Fruit fly (Drosophila melanogaster): Measurements from ENCODE around the gene CG12236.

CG12236 gene

DNA sequence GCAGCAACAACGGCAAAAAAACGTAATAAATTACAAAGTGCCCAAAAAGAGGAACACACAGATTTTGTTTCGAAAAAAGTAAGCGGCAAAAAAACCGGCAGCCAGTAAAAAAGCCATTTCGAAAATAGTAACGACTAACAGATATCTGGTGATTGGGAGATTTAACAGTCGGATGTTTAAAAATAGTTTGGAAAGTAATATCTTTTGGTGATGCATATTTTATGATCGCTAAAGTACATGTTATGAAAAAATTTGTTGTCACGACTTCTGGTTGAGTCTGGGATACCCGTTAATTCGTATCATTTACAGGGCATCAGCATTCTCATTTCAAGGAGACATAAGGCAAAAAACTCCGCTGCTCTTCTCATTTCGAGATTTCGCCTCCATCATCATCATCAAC, 15.2 kb downstream of the CG12236 start (continued):
- TF ChIP-seq rib (GFP tag; IDR thresholded peaks at IDR 0.05) (no peak), Atf-2 (GFP tag; optimal IDR thresholded peaks at IDR 0.05) (no peak), Ets97D (GFP tag; optimal IDR thresholded peaks at IDR 0.05) (no peak), hbn (GFP tag; IDR thresholded peaks at IDR 0.05; ENCODE audit: partially characterized antibody) (no peak), Xrp1 (GFP tag; IDR thresholded peaks at IDR 0.05) (peak; percentile 46; the same call in 1 of the 2 replicates), Fer2 (tag; optimal IDR thresholded peaks at IDR 0.05) (no peak), caup (GFP tag; optimal IDR thresholded peaks at IDR 0.05; ENCODE audit: severe bottlenecking) (peak; percentile 13), CG33213 (GFP tag; optimal IDR thresholded peaks at IDR 0.05) (no peak), CG12942 (GFP tag; optimal IDR thresholded peaks at IDR 0.05) (no peak), Hand (GFP tag; optimal IDR thresholded peaks at IDR 0.05) (no peak), HHEX (GFP tag; optimal IDR thresholded peaks at IDR 0.05) (no peak), Sox102F (GFP tag; optimal IDR thresholded peaks at IDR 0.05) (peak; percentile 37), sc (optimal IDR thresholded peaks at IDR 0.05) (no peak), sc (GFP tag; optimal IDR thresholded peaks at IDR 0.05) (no peak), CG42726 (GFP tag; IDR thresholded peaks at IDR 0.05; ENCODE audit: partially characterized antibody) (no peak), CG11695 (GFP tag; IDR thresholded peaks at IDR 0.05) (0 out of 3 replicates have a peak, but pooled peaks have one; percentile 15), CG5953 (GFP tag; IDR thresholded peaks at IDR 0.05) (no peak), slbo (GFP tag; IDR thresholded peaks at IDR 0.05) (peak; percentile 55), vnd (GFP tag; IDR thresholded peaks at IDR 0.05; ENCODE audit: partially characterized antibody) (0 out of 3 replicates have a peak, but pooled peaks have one; percentile 30), CG8924 (tag; optimal IDR thresholded peaks at IDR 0.05) (no peak), CG17829 (tag; optimal IDR thresholded peaks at IDR 0.05) (no peak), CG14050 (GFP tag; IDR thresholded peaks at IDR 0.05) (no peak; the same call in 2 of the 3 replicates), Dfd (GFP tag; optimal IDR thresholded peaks at IDR 0.05) (no peak), shn (GFP tag; optimal IDR thresholded peaks at IDR 0.05) (no peak), vvl (GFP tag; IDR thresholded peaks at IDR 0.05) (peak; percentile 59), Camta (GFP tag; optimal IDR thresholded peaks at IDR 0.05) (no peak), nerfin-1 (tag; optimal IDR thresholded peaks at IDR 0.05) (no peak), chn (GFP tag; optimal IDR thresholded peaks at IDR 0.05) (no peak), cato (GFP tag; optimal IDR thresholded peaks at IDR 0.05; ENCODE audit: borderline replicate concordance) (no peak), CG10959 (GFP tag; IDR thresholded peaks at IDR 0.05) (0 out of 2 replicates have a peak, but pooled peaks have one; percentile 10), CG17802 (tag; optimal IDR thresholded peaks at IDR 0.05) (no peak), slou (GFP tag; optimal IDR thresholded peaks at IDR 0.05) (no peak), otp (GFP tag; IDR thresholded peaks at IDR 0.05) (0 out of 3 replicates have a peak, but pooled peaks have one; percentile 37), Stat92E (GFP tag; optimal IDR thresholded peaks at IDR 0.05) (no peak), ERR (GFP tag; optimal IDR thresholded peaks at IDR 0.05) (no peak), Doc2 (GFP tag; IDR thresholded peaks at IDR 0.05) (no peak), CG11456 (GFP tag; IDR thresholded peaks at IDR 0.05) (0 out of 3 replicates have a peak, but pooled peaks have one; percentile 43), CG2129 (GFP tag; IDR thresholded peaks at IDR 0.05; ENCODE audit: partially characterized antibody) (no peak), grn (GFP tag; optimal IDR thresholded peaks at IDR 0.05) (no peak), CG4617 (GFP tag; optimal IDR thresholded peaks at IDR 0.05; ENCODE audit: borderline replicate concordance) (no peak), CG10321 (GFP tag; IDR thresholded peaks at IDR 0.05) (no peak), sim (GFP tag; IDR thresholded peaks at IDR 0.05) (no peak), ATbp (GFP tag; optimal IDR thresholded peaks at IDR 0.05) (no peak), CG6854 (GFP tag; optimal IDR thresholded peaks at IDR 0.05) (no peak), ttk (GFP tag; IDR thresholded peaks at IDR 0.05) (no peak), Lpt (GFP tag; optimal IDR thresholded peaks at IDR 0.05) (no peak), tna (GFP tag; IDR thresholded peaks at IDR 0.05; ENCODE audit: partially characterized antibody) (no peak), CG1603 (tag; optimal IDR thresholded peaks at IDR 0.05) (peak; percentile 48), CG1024 (GFP tag; IDR thresholded peaks at IDR 0.05) (no peak), CG11723 (GFP tag; optimal IDR thresholded peaks at IDR 0.05) (no peak), zfh2 (GFP tag; optimal IDR thresholded peaks at IDR 0.05) (no peak)

All from whole organism, embryonic.